Worm (Caenorhabditis elegans) whole organism, L4 larva: ENCODE measurements around the gene xrn-2.

Experiments used
- F10B5.3 ChIP-seq: sonication (generic microtip); optimal IDR thresholded peaks from 2 replicates; lab custom pipeline; 2016; ENCODE audit warnings: mild to moderate bottlenecking, missing genetic modification characterization, missing compliant biosample characterization
- F26F4.8 ChIP-seq: fragments of 200-800 bp; sonication (Bioruptor generic); conservative IDR thresholded peaks from 2 replicates; pipeline ENCODE4 v1.3.6; 2022; ENCODE audit warnings: missing genetic modification characterization, missing compliant biosample characterization
- F37D6.2 ChIP-seq: sonication (generic microtip); optimal IDR thresholded peaks from 2 replicates; lab custom pipeline; 2016; ENCODE audit warnings: mild to moderate bottlenecking, missing genetic modification characterization, missing compliant biosample characterization
- T26A8.4 ChIP-seq: fragments of 200-800 bp; sonication (Bioruptor generic); IDR thresholded peaks from 2 replicates; pipeline ENCODE4 v1.3.6; 2022; ENCODE audit warnings: missing genetic modification characterization, missing compliant biosample characterization
- ceh-20 ChIP-seq: fragments of 200-800 bp; sonication (Bioruptor generic); IDR thresholded peaks from 2 replicates; pipeline ENCODE4 v1.3.6; 2022; ENCODE audit warnings: missing genetic modification reagents, missing genetic modification characterization, missing compliant biosample characterization
- ceh-28 ChIP-seq: fragments of 150-350 bp; optimal IDR thresholded peaks from 2 replicates; lab custom pipeline; 2014; ENCODE audit warnings: missing biosample characterization, missing genetic modification reagents, missing genetic modification characterization
- ces-1 ChIP-seq: fragments of 150-350 bp; sonication (generic microtip); optimal IDR thresholded peaks from 4 replicates; lab custom pipeline; 2014; ENCODE audit warnings: missing biosample characterization, missing genetic modification reagents, missing genetic modification characterization
- dpl-1 ChIP-seq: fragments of 150-350 bp; optimal IDR thresholded peaks from 2 replicates; lab custom pipeline; 2014; ENCODE audit warnings: missing biosample characterization, missing genetic modification reagents, missing genetic modification characterization
- dve-1 ChIP-seq: sonication (generic microtip); optimal IDR thresholded peaks from 2 replicates; lab custom pipeline; 2017; ENCODE audit warnings: antibody characterized with exemption, mild to moderate bottlenecking, missing genetic modification characterization, missing compliant biosample characterization; ENCODE audit not compliant: insufficient read depth
- hmg-1.1 ChIP-seq: fragments of 200-800 bp; sonication (Bioruptor generic); IDR thresholded peaks from 2 replicates; pipeline ENCODE4 v1.3.6; 2022; ENCODE audit warnings: missing genetic modification reagents, missing genetic modification characterization, missing compliant biosample characterization
- jun-1 ChIP-seq: fragments of 150-350 bp; optimal IDR thresholded peaks from 2 replicates; lab custom pipeline; 2014; ENCODE audit warnings: missing biosample characterization, missing genetic modification reagents, missing genetic modification characterization
- lin-13 ChIP-seq: fragments of 150-350 bp; optimal IDR thresholded peaks from 2 replicates; lab custom pipeline; 2014; ENCODE audit warnings: missing biosample characterization, missing genetic modification reagents, missing genetic modification characterization
- lin-38 ChIP-seq: fragments of 200-800 bp; sonication (Bioruptor generic); IDR thresholded peaks from 2 replicates; pipeline ENCODE4 v1.3.6; 2022; ENCODE audit warnings: missing genetic modification reagents, missing genetic modification characterization, missing compliant biosample characterization
- lir-3 ChIP-seq: sonication (generic microtip); optimal IDR thresholded peaks from 2 replicates; lab custom pipeline; 2016; ENCODE audit warnings: mild to moderate bottlenecking, missing genetic modification characterization, missing compliant biosample characterization
- lsy-2 ChIP-seq, 2 experiments: fragments of 150-350 bp in 1 of 2; sonication (generic microtip) in 1 of 2; optimal IDR thresholded peaks; 2 replicates each; lab custom pipeline; 2014 to 2017; ENCODE audit warnings: missing biosample characterization in 2 of 2, missing genetic modification characterization in 2 of 2
- madf-9 ChIP-seq: fragments of 200-800 bp; sonication (Bioruptor generic); conservative IDR thresholded peaks from 2 replicates; pipeline ENCODE4 v1.3.6; 2022; ENCODE audit warnings: missing genetic modification reagents, missing genetic modification characterization, missing compliant biosample characterization
- mes-2 ChIP-seq: sonication (generic microtip); optimal IDR thresholded peaks from 2 replicates; lab custom pipeline; 2016; ENCODE audit warnings: missing genotype, mild to moderate bottlenecking, missing genetic modification characterization, missing compliant biosample characterization; ENCODE audit not compliant: poor library complexity, severe bottlenecking
- nhr-10 ChIP-seq: fragments of 150-350 bp; optimal IDR thresholded peaks from 2 replicates; lab custom pipeline; 2014; ENCODE audit warnings: missing biosample characterization, missing genetic modification characterization
- nhr-111 ChIP-seq: fragments of 200-800 bp; sonication (Bioruptor generic); optimal IDR thresholded peaks from 2 replicates; lab custom pipeline; 2018; ENCODE audit warnings: mild to moderate bottlenecking, missing genetic modification characterization, missing compliant biosample characterization
- nhr-41 ChIP-seq: fragments of 200-800 bp; sonication (Bioruptor generic); IDR thresholded peaks from 2 replicates; pipeline ENCODE4 v1.3.6; 2022; ENCODE audit warnings: missing genetic modification reagents, missing genetic modification characterization, missing compliant biosample characterization
- nhr-42 ChIP-seq: fragments of 200-800 bp; sonication (Bioruptor generic); IDR thresholded peaks from 2 replicates; pipeline ENCODE4 v1.3.6; 2022; ENCODE audit warnings: missing genetic modification characterization, missing compliant biosample characterization
- nhr-76 ChIP-seq: fragments of 150-350 bp; optimal IDR thresholded peaks from 2 replicates; lab custom pipeline; 2014; ENCODE audit warnings: missing biosample characterization, missing genetic modification characterization
- pha-4 ChIP-seq, 2 experiments: fragments of 150-350 bp in 1 of 2; fragments of 200-800 bp in 1 of 2; sonication (Bioruptor generic) in 1 of 2; IDR thresholded peaks in 1 of 2; optimal IDR thresholded peaks in 1 of 2; 2 replicates each; pipeline versions ENCODE4 v1.3.6 to Lab custom; 2014 to 2022; ENCODE audit warnings: missing genetic modification characterization in 2 of 2, missing genetic modification reagents in 2 of 2, missing biosample characterization in 1 of 2, missing compliant biosample characterization in 1 of 2
- pqm-1 ChIP-seq: sonication (generic microtip); optimal IDR thresholded peaks from 2 replicates; lab custom pipeline; 2017; ENCODE audit warnings: missing biosample characterization, missing genetic modification characterization
- rbr-2 ChIP-seq: sonication (generic microtip); optimal IDR thresholded peaks from 2 replicates; lab custom pipeline; 2016; ENCODE audit warnings: missing genotype, missing genetic modification characterization, missing compliant biosample characterization
- set-16 ChIP-seq: fragments of 200-800 bp; sonication (Bioruptor generic); IDR thresholded peaks from 2 replicates; pipeline ENCODE4 v1.3.6; 2022; ENCODE audit warnings: missing genetic modification reagents, missing genetic modification characterization, missing compliant biosample characterization
- snpc-1.2 ChIP-seq: fragments of 200-800 bp; sonication (Bioruptor generic); IDR thresholded peaks from 2 replicates; pipeline ENCODE4 v1.3.6; 2022; ENCODE audit warnings: missing genetic modification reagents, missing genetic modification characterization, missing compliant biosample characterization
- spr-3 ChIP-seq: fragments of 200-800 bp; sonication (Bioruptor generic); optimal IDR thresholded peaks from 2 replicates; lab custom pipeline; 2018; ENCODE audit warnings: mild to moderate bottlenecking, missing genetic modification characterization, missing compliant biosample characterization
- unc-39 ChIP-seq: sonication (generic microtip); optimal IDR thresholded peaks from 2 replicates; lab custom pipeline; 2017; ENCODE audit warnings: missing biosample characterization, missing genetic modification characterization
- unc-62 ChIP-seq, 3 experiments: fragments of 150-350 bp in 1 of 3; sonication (generic microtip); optimal IDR thresholded peaks in 2 of 3; peaks in 1 of 3; 1 replicate in 1 of 3; 2 replicates in 2 of 3; lab custom pipeline; 2014 to 2017; ENCODE audit warnings: missing biosample characterization in 3 of 3, missing genetic modification characterization in 3 of 3, missing genetic modification reagents in 3 of 3, missing genotype in 1 of 3
- zag-1 ChIP-seq: fragments of 150-350 bp; optimal IDR thresholded peaks from 2 replicates; lab custom pipeline; 2014; ENCODE audit warnings: missing biosample characterization, missing genetic modification characterization
- zfp-2 ChIP-seq: sonication (generic microtip); optimal IDR thresholded peaks from 2 replicates; lab custom pipeline; 2016; ENCODE audit warnings: mild to moderate bottlenecking, missing genetic modification characterization, missing compliant biosample characterization
- zip-11 ChIP-seq: fragments of 200-800 bp; sonication (Bioruptor generic); IDR thresholded peaks from 2 replicates; pipeline ENCODE4 v1.3.6; 2022; ENCODE audit warnings: missing genetic modification characterization, missing compliant biosample characterization

xrn-2 gene

ce11 chrII:14197499-14198096 lies 42.0 kb downstream of the xrn-2 start, which contains the start of gene ace-4:
Gene ace-4, plus strand, starts transcription at chrII:14198046.
- TF ChIP-seq madf-9 (GFP tag; lab: Robert Waterston, UW), result no peak
- TF ChIP-seq pqm-1, result no peak
- no peak for TF ChIP-seq zip-11 (GFP tag; lab: Robert Waterston, UW)
- no peak for TF ChIP-seq ces-1 (GFP tag; lab: Kevin White, UChicago)

- TF ChIP-seq spr-3 (GFP tag; lab: Kevin White, UChicago) (no peak), unc-62 (GFP tag; optimal IDR thresholded peaks at IDR 0.05 in 1 of 2; lab: Kevin White, UChicago) (peak in 1 of 2 experiments; percentile 27), unc-62 (tag; optimal IDR thresholded peaks at IDR 0.05; lab: Kevin White, UChicago) (no peak), nhr-41 (no peak)
These were observed 49.8 kb downstream of the xrn-2 start, which contains the start of gene ace-3 for ce11 chrII:14205335-14205734. Gene ace-3, plus strand, starts transcription at chrII:14205635.

- TF ChIP-seq nhr-76 (tag; lab: Kevin White, UChicago) (no peak), unc-39 (tag; lab: Kevin White, UChicago) (no peak), F10B5.3 (tag; lab: Kevin White, UChicago) (no peak), nhr-42 (GFP tag; lab: Robert Waterston, UW) (no peak), nhr-41 (no peak), nhr-111 (GFP tag; lab: Kevin White, UChicago) (no peak), pqm-1 (no peak), jun-1 (no peak), F26F4.8 (GFP tag; lab: Robert Waterston, UW) (no peak), lir-3 (tag; lab: Kevin White, UChicago) (no peak), lin-13 (GFP tag; lab: Kevin White, UChicago) (no peak), T26A8.4 (GFP tag; lab: Robert Waterston, UW) (no peak), snpc-1.2 (GFP tag; lab: Robert Waterston, UW) (no peak), mes-2 (tag; lab: Kevin White, UChicago) (no peak), zfp-2 (no peak), spr-3 (GFP tag; lab: Kevin White, UChicago) (no peak), F37D6.2 (tag; lab: Kevin White, UChicago) (no peak), pha-4 (GFP tag; IDR thresholded peaks at IDR 0.05; lab: Robert Waterston, UW) (no peak), pha-4 (tag; optimal IDR thresholded peaks at IDR 0.05; lab: Kevin White, UChicago) (no peak), madf-9 (GFP tag; lab: Robert Waterston, UW) (no peak), nhr-10 (tag; lab: Kevin White, UChicago) (no peak)
These were observed 50.6 kb downstream of the xrn-2 start for ce11 chrII:14206211-14206610.

ce11 chrII:14211118-14211517 lies 55.5 kb downstream of the xrn-2 start, which contains the start of gene hot-7:
Gene hot-7, plus strand, starts transcription at chrII:14211418.
- no peak for TF ChIP-seq ceh-28 (tag; lab: Kevin White, UChicago)
- no peak for TF ChIP-seq ceh-20 (GFP tag; lab: Robert Waterston, UW)
- TF ChIP-seq zag-1 (tag; lab: Kevin White, UChicago), result no peak
- no peak for TF ChIP-seq hmg-1.1 (GFP tag; lab: Robert Waterston, UW)

ce11 chrII:14214109-14214508 lies 58.5 kb downstream of the xrn-2 start, which contains the start of gene Y48B6A.10:
Gene Y48B6A.10, plus strand, starts transcription at chrII:14214409.
- TF ChIP-seq dve-1 (tag; lab: Kevin White, UChicago), result no peak
- TF ChIP-seq dpl-1 (GFP tag; lab: Kevin White, UChicago), result no peak
- no peak for TF ChIP-seq set-16 (GFP tag; lab: Robert Waterston, UW)
- TF ChIP-seq lsy-2 (tag; optimal IDR thresholded peaks at IDR 0.05; lab: Kevin White, UChicago), result no peak
- no peak for TF ChIP-seq lin-38 (GFP tag; lab: Robert Waterston, UW)
- TF ChIP-seq ceh-20 (GFP tag; lab: Robert Waterston, UW), result no peak
- TF ChIP-seq ces-1 (GFP tag; lab: Kevin White, UChicago), result no peak
- TF ChIP-seq rbr-2 (tag; lab: Kevin White, UChicago), result no peak
